Worm (Caenorhabditis elegans) whole organism, young adult: Measurements from ENCODE around the gene hoe-1.

Experiments
- C06A6.2 ChIP-seq: fragments of 200-800 bp; sonication (Bioruptor generic); conservative IDR thresholded peaks from 2 replicates; pipeline ENCODE4 v1.3.6; 2022; ENCODE audit warnings: missing genetic modification characterization, missing compliant biosample characterization
- F49E8.2 ChIP-seq: sonication (generic microtip); optimal IDR thresholded peaks from 3 replicates; lab custom pipeline; 2017; ENCODE audit warnings: missing genetic modification characterization, mild to moderate bottlenecking, missing compliant biosample characterization, antibody characterized with exemption, moderate library complexity; ENCODE audit not compliant: insufficient read depth
- F52B5.7 ChIP-seq: sonication (generic microtip); optimal IDR thresholded peaks from 2 replicates; lab custom pipeline; 2016; ENCODE audit warnings: mild to moderate bottlenecking, missing genetic modification characterization, missing compliant biosample characterization
- F57A8.1 ChIP-seq: fragments of 200-800 bp; sonication (Bioruptor generic); optimal IDR thresholded peaks from 2 replicates; lab custom pipeline; 2018; ENCODE audit warnings: mild to moderate bottlenecking, missing genetic modification characterization, moderate library complexity, missing compliant biosample characterization
- K12H6.12 ChIP-seq: fragments of 200-800 bp; sonication (Bioruptor generic); optimal IDR thresholded peaks from 2 replicates; lab custom pipeline; 2018; ENCODE audit warnings: mild to moderate bottlenecking, missing genetic modification characterization, missing compliant biosample characterization
- T26A5.8 ChIP-seq: sonication (generic microtip); optimal IDR thresholded peaks from 2 replicates; lab custom pipeline; 2016; ENCODE audit warnings: missing genetic modification characterization, missing compliant biosample characterization
- Y56A3A.18 ChIP-seq: fragments of 200-800 bp; sonication (Bioruptor generic); IDR thresholded peaks from 2 replicates; pipeline ENCODE4 v1.3.6; 2022; ENCODE audit warnings: missing genetic modification reagents, missing genetic modification characterization, missing compliant biosample characterization
- Y67H2A.10 ChIP-seq: fragments of 200-800 bp; sonication (Bioruptor generic); conservative IDR thresholded peaks from 2 replicates; pipeline ENCODE4 v1.3.6; 2022; ENCODE audit warnings: missing genetic modification reagents, missing genetic modification characterization, missing compliant biosample characterization
- aptf-3 ChIP-seq: fragments of 200-800 bp; sonication (Bioruptor generic); IDR thresholded peaks from 2 replicates; pipeline ENCODE4 v1.3.6; 2022; ENCODE audit warnings: missing genetic modification characterization, missing compliant biosample characterization
- athp-1 ChIP-seq: sonication (generic microtip); optimal IDR thresholded peaks from 2 replicates; lab custom pipeline; 2017; ENCODE audit warnings: mild to moderate bottlenecking, missing genetic modification characterization, missing compliant biosample characterization
- attf-3 ChIP-seq: fragments of 200-800 bp; sonication (Bioruptor generic); conservative IDR thresholded peaks from 2 replicates; pipeline ENCODE4 v1.3.6; 2022; ENCODE audit warnings: missing genetic modification reagents, missing genetic modification characterization, missing compliant biosample characterization
- attf-5 ChIP-seq: fragments of 200-800 bp; sonication (Bioruptor generic); optimal IDR thresholded peaks from 2 replicates; lab custom pipeline; 2018; ENCODE audit warnings: mild to moderate bottlenecking, missing genetic modification characterization, missing compliant biosample characterization
- bed-1 ChIP-seq: fragments of 200-800 bp; sonication (Bioruptor generic); IDR thresholded peaks from 2 replicates; pipeline ENCODE4 v1.3.6; 2022; ENCODE audit warnings: missing genetic modification reagents, missing genetic modification characterization, missing compliant biosample characterization
- ccch-3 ChIP-seq: fragments of 200-800 bp; sonication (Bioruptor generic); optimal IDR thresholded peaks from 2 replicates; lab custom pipeline; 2018; ENCODE audit warnings: mild to moderate bottlenecking, missing genetic modification characterization, missing compliant biosample characterization
- ceh-100 ChIP-seq: fragments of 200-800 bp; sonication (Bioruptor generic); IDR thresholded peaks from 2 replicates; pipeline ENCODE4 v1.3.6; 2022; ENCODE audit warnings: missing genetic modification reagents, missing genetic modification characterization, missing compliant biosample characterization
- ceh-40 ChIP-seq: fragments of 200-800 bp; sonication (Bioruptor generic); IDR thresholded peaks from 2 replicates; pipeline ENCODE4 v1.3.6; 2022; ENCODE audit warnings: missing genetic modification characterization, missing compliant biosample characterization
- dpl-1 ChIP-seq: fragments of 150-350 bp; optimal IDR thresholded peaks from 2 replicates; lab custom pipeline; 2014; ENCODE audit warnings: missing biosample characterization, missing genetic modification reagents, missing genetic modification characterization
- efl-1 ChIP-seq: fragments of 150-350 bp; optimal IDR thresholded peaks from 2 replicates; lab custom pipeline; 2014; ENCODE audit warnings: missing biosample characterization, missing genetic modification reagents, missing genetic modification characterization
- egl-44 ChIP-seq: fragments of 200-800 bp; sonication (Bioruptor generic); IDR thresholded peaks from 2 replicates; pipeline ENCODE4 v1.3.6; 2022; ENCODE audit warnings: missing genetic modification reagents, missing genetic modification characterization, missing compliant biosample characterization
- egrh-3 ChIP-seq: fragments of 200-800 bp; sonication (Bioruptor generic); IDR thresholded peaks from 2 replicates; pipeline ENCODE4 v1.3.6; 2022; ENCODE audit warnings: missing genetic modification reagents, missing genetic modification characterization, missing compliant biosample characterization
- ets-4 ChIP-seq: fragments of 200-800 bp; sonication (Bioruptor generic); optimal IDR thresholded peaks from 2 replicates; lab custom pipeline; 2018; ENCODE audit warnings: mild to moderate bottlenecking, missing genetic modification characterization, missing compliant biosample characterization
- gei-17 ChIP-seq: fragments of 200-800 bp; sonication (Bioruptor generic); optimal IDR thresholded peaks from 2 replicates; lab custom pipeline; 2018; ENCODE audit warnings: mild to moderate bottlenecking, missing genetic modification characterization, missing compliant biosample characterization
- hlh-26 ChIP-seq: fragments of 200-800 bp; sonication (Bioruptor generic); conservative IDR thresholded peaks from 2 replicates; pipeline ENCODE4 v1.3.6; 2022; ENCODE audit warnings: missing genetic modification reagents, missing genetic modification characterization, missing compliant biosample characterization
- hmg-20 ChIP-seq: fragments of 200-800 bp; sonication (Bioruptor generic); IDR thresholded peaks from 2 replicates; pipeline ENCODE4 v1.3.6; 2022; ENCODE audit warnings: missing genetic modification reagents, missing genetic modification characterization, missing compliant biosample characterization
- hsf-1 ChIP-seq: fragments of 200-800 bp; sonication (Bioruptor generic); IDR thresholded peaks from 2 replicates; pipeline ENCODE4 v1.3.6; 2022; ENCODE audit warnings: missing genetic modification reagents, missing genetic modification characterization, missing compliant biosample characterization
- lag-1 ChIP-seq: fragments of 200-800 bp; sonication (Bioruptor generic); IDR thresholded peaks from 2 replicates; pipeline ENCODE4 v1.3.6; 2022; ENCODE audit warnings: missing genetic modification reagents, missing genetic modification characterization, missing compliant biosample characterization
- let-607 ChIP-seq, 2 experiments: fragments of 200-800 bp in 1 of 2; sonication (Bioruptor generic) in 1 of 2; sonication (generic microtip) in 1 of 2; optimal IDR thresholded peaks; 2 replicates each; lab custom pipeline; 2016 to 2018; ENCODE audit warnings: mild to moderate bottlenecking in 2 of 2, missing compliant biosample characterization in 2 of 2, missing genetic modification characterization in 2 of 2, moderate library complexity in 2 of 2, missing genotype in 1 of 2
- lin-26 ChIP-seq: fragments of 200-800 bp; sonication (Bioruptor generic); IDR thresholded peaks from 2 replicates; pipeline ENCODE4 v1.3.6; 2022; ENCODE audit warnings: missing genetic modification reagents, missing genetic modification characterization, missing compliant biosample characterization
- lin-40 ChIP-seq: sonication (generic microtip); optimal IDR thresholded peaks from 2 replicates; lab custom pipeline; 2016; ENCODE audit warnings: missing genetic modification characterization, mild to moderate bottlenecking, missing compliant biosample characterization, missing genotype, missing genetic modification reagents
- lin-54 ChIP-seq: fragments of 200-800 bp; sonication (Bioruptor generic); optimal IDR thresholded peaks from 2 replicates; lab custom pipeline; 2018; ENCODE audit warnings: mild to moderate bottlenecking, missing genetic modification characterization, missing compliant biosample characterization
- lir-1 ChIP-seq: fragments of 200-800 bp; sonication (Bioruptor generic); conservative IDR thresholded peaks from 2 replicates; pipeline ENCODE4 v1.3.6; 2022; ENCODE audit warnings: missing genetic modification reagents, missing genetic modification characterization, missing compliant biosample characterization
- madf-3 ChIP-seq: fragments of 200-800 bp; sonication (Bioruptor generic); IDR thresholded peaks from 2 replicates; pipeline ENCODE4 v1.3.6; 2022; ENCODE audit warnings: missing genetic modification reagents, missing genetic modification characterization, missing compliant biosample characterization
- madf-6 ChIP-seq: fragments of 200-800 bp; sonication (Bioruptor generic); IDR thresholded peaks from 2 replicates; pipeline ENCODE4 v1.3.6; 2022; ENCODE audit warnings: missing genetic modification reagents, missing genetic modification characterization, missing compliant biosample characterization
- mcd-1 ChIP-seq: fragments of 200-800 bp; sonication (Bioruptor generic); IDR thresholded peaks from 2 replicates; pipeline ENCODE4 v1.3.6; 2022; ENCODE audit warnings: missing genetic modification reagents, missing genetic modification characterization, missing compliant biosample characterization
- nfya-2 ChIP-seq: fragments of 200-800 bp; sonication (Bioruptor generic); IDR thresholded peaks from 2 replicates; pipeline ENCODE4 v1.3.6; 2022; ENCODE audit warnings: missing genetic modification reagents, missing genetic modification characterization, missing compliant biosample characterization
- nhr-120 ChIP-seq: fragments of 200-800 bp; sonication (Bioruptor generic); IDR thresholded peaks from 2 replicates; pipeline ENCODE4 v1.3.6; 2022; ENCODE audit warnings: missing genetic modification characterization, missing compliant biosample characterization
- pbrm-1 ChIP-seq: fragments of 200-800 bp; sonication (Bioruptor generic); IDR thresholded peaks from 2 replicates; pipeline ENCODE4 v1.3.6; 2022; ENCODE audit warnings: missing genetic modification reagents, missing genetic modification characterization, missing compliant biosample characterization
- sea-2 ChIP-seq: fragments of 200-800 bp; sonication (Bioruptor generic); IDR thresholded peaks from 2 replicates; pipeline ENCODE4 v1.3.6; 2022; ENCODE audit warnings: missing genetic modification characterization, missing compliant biosample characterization
- snpc-1.3 ChIP-seq: sonication (generic microtip); optimal IDR thresholded peaks from 2 replicates; lab custom pipeline; 2017; ENCODE audit warnings: missing genetic modification characterization, mild to moderate bottlenecking, missing compliant biosample characterization, antibody characterized with exemption, moderate library complexity, missing genotype, missing genetic modification reagents; ENCODE audit not compliant: insufficient read depth
- snpc-3.4 ChIP-seq: sonication (generic microtip); optimal IDR thresholded peaks from 2 replicates; lab custom pipeline; 2017; ENCODE audit warnings: missing genetic modification characterization, mild to moderate bottlenecking, missing compliant biosample characterization, antibody characterized with exemption, moderate library complexity, missing genotype, missing genetic modification reagents
- tbp1 ChIP-seq: fragments of 200-800 bp; sonication (Bioruptor generic); optimal IDR thresholded peaks from 2 replicates; lab custom pipeline; 2018; ENCODE audit warnings: mild to moderate bottlenecking, missing genetic modification characterization, missing compliant biosample characterization
- tbx-9 ChIP-seq: sonication (generic microtip); optimal IDR thresholded peaks from 2 replicates; lab custom pipeline; 2016; ENCODE audit warnings: borderline replicate concordance, missing genetic modification characterization, inconsistent platforms, missing compliant biosample characterization
- tlf-1 ChIP-seq: fragments of 200-800 bp; sonication (Bioruptor generic); optimal IDR thresholded peaks from 2 replicates; lab custom pipeline; 2018; ENCODE audit warnings: mild to moderate bottlenecking, missing genetic modification characterization, missing compliant biosample characterization
- unc-130 ChIP-seq: sonication (generic microtip); optimal IDR thresholded peaks from 2 replicates; lab custom pipeline; 2016; ENCODE audit warnings: missing genetic modification reagents, missing genetic modification characterization, missing compliant biosample characterization
- xnd-1 ChIP-seq: sonication (generic microtip); optimal IDR thresholded peaks from 2 replicates; lab custom pipeline; 2016; ENCODE audit warnings: missing genotype, missing genetic modification reagents, missing genetic modification characterization, missing compliant biosample characterization
- ztf-3 ChIP-seq: fragments of 200-800 bp; sonication (Bioruptor generic); optimal IDR thresholded peaks from 2 replicates; lab custom pipeline; 2018; ENCODE audit warnings: mild to moderate bottlenecking, missing genetic modification characterization, missing compliant biosample characterization

hoe-1 gene

DNA sequence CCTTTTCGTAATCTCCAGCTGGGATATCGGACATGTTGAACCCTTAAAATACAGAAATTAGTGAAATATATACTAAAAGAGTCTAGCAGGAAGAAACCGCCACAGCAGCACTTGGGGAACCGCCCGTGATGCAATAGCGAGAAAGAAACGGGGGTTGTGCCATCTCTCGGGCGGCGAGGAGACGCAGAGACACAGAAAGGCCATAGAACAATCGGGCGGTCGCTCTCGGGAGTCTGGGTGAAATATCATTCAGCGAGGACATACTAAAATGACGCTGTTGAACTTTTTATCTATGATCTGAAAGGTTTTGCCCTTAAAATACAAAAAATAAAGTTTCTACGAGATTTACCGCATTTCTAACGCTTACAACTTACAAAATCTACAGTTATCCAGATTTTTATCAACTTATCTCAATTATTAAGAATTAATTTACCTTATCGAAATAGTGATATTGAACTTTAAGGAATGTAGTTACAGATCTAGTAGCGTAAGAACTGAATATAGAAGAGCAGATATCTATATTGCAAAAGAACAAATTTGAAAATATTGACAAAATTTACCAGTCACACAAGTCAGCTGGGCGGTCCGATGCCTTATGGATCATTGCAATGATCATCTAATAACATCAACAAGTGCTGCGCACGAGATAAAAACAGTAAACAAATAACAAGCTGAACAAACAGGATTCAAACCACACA lies 4.5 kb upstream of the hoe-1 start, which contains the start of gene cyc-2.1 (continued):
- TF ChIP-seq Y67H2A.10 (GFP tag; lab: Robert Waterston, UW) (no peak), T26A5.8 (tag; lab: Kevin White, UChicago) (no peak), egrh-3 (GFP tag; lab: Robert Waterston, UW) (no peak), aptf-3 (GFP tag; lab: Robert Waterston, UW) (peak; percentile 76; the same call in 1 of the 2 replicates), xnd-1 (tag; lab: Kevin White, UChicago) (peak; percentile 57), efl-1 (peak; percentile 5), lin-54 (GFP tag; lab: Kevin White, UChicago) (peak; percentile 71), F52B5.7 (tag; lab: Kevin White, UChicago) (peak; percentile 37), tbx-9 (tag; lab: Kevin White, UChicago) (no peak), ets-4 (GFP tag; lab: Kevin White, UChicago) (no peak), lin-40 (tag; lab: Kevin White, UChicago) (peak; percentile 47), ccch-3 (no peak), ceh-100 (peak; percentile 38), madf-3 (GFP tag; lab: Robert Waterston, UW) (peak; percentile 79), F49E8.2 (tag; lab: Kevin White, UChicago) (peak; percentile 90), ztf-3 (GFP tag; lab: Kevin White, UChicago) (no peak), unc-130 (GFP tag; lab: Kevin White, UChicago) (peak; percentile 43), snpc-3.4 (tag; lab: Kevin White, UChicago) (peak; percentile 92), lag-1 (GFP tag; lab: Robert Waterston, UW) (no peak), F57A8.1 (GFP tag; lab: Kevin White, UChicago) (no peak), lin-26 (GFP tag; lab: Robert Waterston, UW) (peak; percentile 66), bed-1 (GFP tag; lab: Robert Waterston, UW) (no peak), attf-3 (GFP tag; lab: Robert Waterston, UW) (no peak), athp-1 (tag; lab: Kevin White, UChicago) (peak; percentile 70), egl-44 (GFP tag; lab: Robert Waterston, UW) (0 out of 2 replicates have a peak, but pooled peaks have one; percentile 39), pbrm-1 (peak; percentile 52), ceh-40 (GFP tag; lab: Robert Waterston, UW) (peak; percentile 49; the same call in 1 of the 2 replicates), attf-5 (peak; percentile 92), mcd-1 (GFP tag; lab: Robert Waterston, UW) (peak; percentile 81), snpc-1.3 (tag; lab: Kevin White, UChicago) (peak; percentile 36), let-607 (tag; optimal IDR thresholded peaks at IDR 0.05; lab: Kevin White, UChicago) (peak in 1 of 2 experiments; percentile 58), hmg-20 (no peak)

DNA sequence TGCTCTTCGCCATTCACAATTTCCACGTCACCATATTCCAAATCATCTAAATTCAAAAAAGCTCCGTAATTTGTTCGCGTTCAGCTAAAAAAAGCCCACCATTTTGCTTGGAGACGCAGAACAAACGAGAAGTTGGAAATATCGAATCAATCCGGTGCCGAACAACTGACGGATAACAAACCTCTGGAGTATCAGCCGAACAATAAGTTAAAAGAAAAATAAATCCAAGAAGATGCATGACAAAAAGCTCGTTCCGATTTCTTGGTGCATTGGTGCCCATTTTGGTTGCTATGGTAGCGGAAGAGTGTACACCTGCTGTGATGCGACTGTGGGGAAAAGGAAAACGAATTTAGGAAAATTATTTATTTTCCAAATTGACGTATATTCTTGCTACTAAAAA lies 3.5 kb upstream of the hoe-1 start, which contains the start of gene tctn-1:
TSS of gene tctn-1 (minus strand) at position 280 of the 400 bp plus-strand sequence.
- TF ChIP-seq tbp1 (GFP tag; lab: Kevin White, UChicago): no peak
- no peak for TF ChIP-seq C06A6.2 (GFP tag; lab: Robert Waterston, UW)
- TF ChIP-seq athp-1 (tag; lab: Kevin White, UChicago): no peak
- TF ChIP-seq nfya-2: no peak
- TF ChIP-seq bed-1 (GFP tag; lab: Robert Waterston, UW): no peak
- no peak for TF ChIP-seq K12H6.12
- peak; percentile 16; the same call in 1 of the 2 replicates for TF ChIP-seq madf-6 (GFP tag; lab: Robert Waterston, UW)
- no peak for TF ChIP-seq nhr-120
- no peak for TF ChIP-seq dpl-1 (GFP tag; lab: Kevin White, UChicago)
- no peak; the same call in 1 of the 2 replicates for TF ChIP-seq hsf-1
- TF ChIP-seq lir-1 (GFP tag; lab: Robert Waterston, UW): no peak
- TF ChIP-seq tlf-1: no peak
- TF ChIP-seq lin-26 (GFP tag; lab: Robert Waterston, UW): 0 out of 2 replicates have a peak, but pooled peaks have one; percentile 24
- TF ChIP-seq gei-17 (GFP tag; lab: Kevin White, UChicago): no peak
- TF ChIP-seq sea-2 (GFP tag; lab: Robert Waterston, UW): no peak
- TF ChIP-seq F49E8.2 (tag; lab: Kevin White, UChicago): peak; percentile 28
- 0 out of 2 replicates have a peak, but pooled peaks have one; percentile 38 for TF ChIP-seq Y56A3A.18 (GFP tag; lab: Robert Waterston, UW)
- no peak for TF ChIP-seq hlh-26
- TF ChIP-seq attf-5: peak; percentile 17
